Fruit fly (Drosophila melanogaster) whole organism, embryonic: ENCODE data around the gene Sec20.

ENCODE experiments used
- Ada2b ChIP-seq: fragments of 200-800 bp; sonication (Bioruptor generic); IDR thresholded peaks from 2 replicates; pipeline ENCODE4 v1.3.6; 2022; ENCODE audit warnings: missing biosample characterization, missing genetic modification characterization
- Atf6 ChIP-seq: fragments of 200-800 bp; sonication (Bioruptor generic); IDR thresholded peaks from 2 replicates; pipeline ENCODE4 v1.3.6; 2022; ENCODE audit warnings: missing biosample characterization, missing genetic modification characterization
- Awh ChIP-seq: fragments of 200-800 bp; sonication (Bioruptor generic); IDR thresholded peaks from 2 replicates; pipeline ENCODE4, ENCODE4 v1.3.6; 2022; ENCODE audit warnings: missing biosample characterization, missing genetic modification characterization
- CG10565 ChIP-seq: fragments of 200-800 bp; sonication (Bioruptor generic); optimal IDR thresholded peaks from 3 replicates; lab custom pipeline; 2016; ENCODE audit warnings: missing biosample characterization, mild to moderate bottlenecking, missing genetic modification characterization
- CG12391 ChIP-seq: fragments of 200-800 bp; sonication (Bioruptor generic); optimal IDR thresholded peaks from 3 replicates; lab custom pipeline; 2018; ENCODE audit warnings: missing biosample characterization, mild to moderate bottlenecking, missing genetic modification characterization, moderate library complexity
- CG15073 ChIP-seq: fragments of 200-800 bp; sonication (Bioruptor generic); optimal IDR thresholded peaks from 2 replicates; lab custom pipeline; 2016; ENCODE audit warnings: missing biosample characterization, missing genetic modification characterization
- CG18476 ChIP-seq: fragments of 200-800 bp; sonication (Bioruptor generic); optimal IDR thresholded peaks from 2 replicates; lab custom pipeline; 2016; ENCODE audit warnings: missing biosample characterization, mild to moderate bottlenecking, missing genetic modification characterization
- CG5245 ChIP-seq: fragments of 200-800 bp; sonication (Bioruptor generic); optimal IDR thresholded peaks from 3 replicates; lab custom pipeline; 2016; ENCODE audit warnings: missing biosample characterization, missing genetic modification characterization
- CG6272 ChIP-seq: fragments of 200-800 bp; sonication (Bioruptor generic); IDR thresholded peaks from 2 replicates; pipeline ENCODE4 v1.3.6; 2022; ENCODE audit warnings: missing biosample characterization, missing genetic modification characterization
- CG7745 ChIP-seq: fragments of 200-800 bp; sonication (Bioruptor generic); optimal IDR thresholded peaks from 2 replicates; lab custom pipeline; 2018; ENCODE audit warnings: missing biosample characterization, mild to moderate bottlenecking, missing genetic modification characterization, moderate library complexity
- CG7987 ChIP-seq: fragments of 200-800 bp; sonication (Bioruptor generic); optimal IDR thresholded peaks from 2 replicates; lab custom pipeline; 2018; ENCODE audit warnings: missing biosample characterization, mild to moderate bottlenecking, missing genetic modification characterization, moderate library complexity
- CG8290 ChIP-seq, 3 experiments: fragments of 200-800 bp; sonication (Bioruptor generic); optimal IDR thresholded peaks; 2 replicates each; lab custom pipeline; 2016 to 2019; ENCODE audit warnings: missing biosample characterization in 3 of 3, missing genetic modification characterization in 3 of 3, mild to moderate bottlenecking in 2 of 3, moderate library complexity in 1 of 3
- CG8388 ChIP-seq: fragments of 200-800 bp; sonication (Bioruptor generic); optimal IDR thresholded peaks from 2 replicates; lab custom pipeline; 2019; ENCODE audit warnings: missing biosample characterization, mild to moderate bottlenecking, missing genetic modification characterization, moderate library complexity
- CkIIα-i1 ChIP-seq: fragments of 200-800 bp; sonication (Bioruptor generic); IDR thresholded peaks from 2 replicates; pipeline ENCODE4 v1.3.6; 2022; ENCODE audit warnings: missing biosample characterization, missing genetic modification characterization
- Dip2 ChIP-seq: fragments of 200-800 bp; sonication (Bioruptor generic); IDR thresholded peaks from 2 replicates; pipeline ENCODE4 v1.3.6; 2022; ENCODE audit warnings: missing biosample characterization, missing genetic modification characterization
- E2f2 ChIP-seq: fragments of 200-800 bp; sonication (Bioruptor generic); IDR thresholded peaks from 2 replicates; pipeline ENCODE4 v1.3.6; 2022; ENCODE audit warnings: missing biosample characterization, missing genetic modification characterization
- Hr3 ChIP-seq: fragments of 200-800 bp; sonication (Bioruptor generic); optimal IDR thresholded peaks from 3 replicates; lab custom pipeline; 2016; ENCODE audit warnings: missing biosample characterization, missing genetic modification characterization
- Hr78 ChIP-seq, 2 experiments: fragments of 200-800 bp in 1 of 2; fragments of >200 bp in 1 of 2; sonication (Bioruptor generic) in 1 of 2; optimal IDR thresholded peaks; 2 replicates each; lab custom pipeline; 2017 to 2019; ENCODE audit warnings: missing biosample characterization in 2 of 2, missing genetic modification characterization in 2 of 2, mild to moderate bottlenecking in 1 of 2, moderate library complexity in 1 of 2
- Hsf ChIP-seq: fragments of 200-800 bp; sonication (Bioruptor generic); optimal IDR thresholded peaks from 3 replicates; lab custom pipeline; 2016; ENCODE audit warnings: missing biosample characterization, missing genetic modification characterization
- Lpt ChIP-seq: fragments of >200 bp; optimal IDR thresholded peaks from 2 replicates; lab custom pipeline; 2018; ENCODE audit warnings: missing biosample characterization, missing genetic modification characterization
- MBD-R2 ChIP-seq: fragments of 200-800 bp; sonication (Bioruptor generic); IDR thresholded peaks from 2 replicates; pipeline ENCODE4 v1.3.6; 2022; ENCODE audit warnings: missing biosample characterization, missing genetic modification characterization
- MESR4 ChIP-seq: fragments of 200-800 bp; sonication (Bioruptor generic); optimal IDR thresholded peaks from 2 replicates; lab custom pipeline; 2018; ENCODE audit warnings: missing biosample characterization, mild to moderate bottlenecking, missing genetic modification characterization, moderate library complexity
- NC2α ChIP-seq: fragments of 200-800 bp; sonication (Bioruptor generic); optimal IDR thresholded peaks from 2 replicates; lab custom pipeline; 2016; ENCODE audit warnings: missing biosample characterization, missing genetic modification characterization
- Sox100B ChIP-seq: fragments of 200-800 bp; sonication (Bioruptor generic); optimal IDR thresholded peaks from 3 replicates; lab custom pipeline; 2018; ENCODE audit warnings: missing biosample characterization, mild to moderate bottlenecking, missing genetic modification characterization
- Tbp ChIP-seq: fragments of >200 bp; optimal IDR thresholded peaks from 2 replicates; lab custom pipeline; 2018; ENCODE audit warnings: missing biosample characterization, missing genetic modification characterization
- abd-A ChIP-seq: fragments of 200-800 bp; sonication (Bioruptor generic); optimal IDR thresholded peaks from 3 replicates; lab custom pipeline; 2019; ENCODE audit warnings: missing biosample characterization, mild to moderate bottlenecking, missing genetic modification characterization, moderate library complexity
- al ChIP-seq: fragments of 200-800 bp; sonication (Bioruptor generic); IDR thresholded peaks from 2 replicates; pipeline ENCODE4 v1.3.6; 2022; ENCODE audit warnings: missing biosample characterization, missing genetic modification characterization
- ase ChIP-seq: fragments of 200-800 bp; sonication (Bioruptor generic); IDR thresholded peaks from 3 replicates; pipeline ENCODE4 v1.3.6; 2022; ENCODE audit warnings: missing biosample characterization, missing genetic modification characterization
- ato ChIP-seq: fragments of 200-800 bp; sonication (Bioruptor generic); IDR thresholded peaks from 2 replicates; pipeline ENCODE4 v1.3.6; 2022; ENCODE audit warnings: missing biosample characterization, missing genetic modification characterization; ENCODE audit not compliant: partially characterized antibody
- bsh ChIP-seq, 2 experiments: fragments of 200-800 bp; sonication (Bioruptor generic); optimal IDR thresholded peaks; 2 replicates each; lab custom pipeline; 2017 to 2018; ENCODE audit warnings: mild to moderate bottlenecking in 2 of 2, missing biosample characterization in 2 of 2, missing genetic modification characterization in 2 of 2, moderate library complexity in 1 of 2
- cwo ChIP-seq: fragments of 200-800 bp; sonication (Bioruptor generic); optimal IDR thresholded peaks from 3 replicates; lab custom pipeline; 2017; ENCODE audit warnings: missing biosample characterization, missing genetic modification characterization, mild to moderate bottlenecking, moderate library complexity, missing genetic modification reagents
- dysf ChIP-seq: fragments of 200-800 bp; sonication (Bioruptor generic); IDR thresholded peaks from 3 replicates; pipeline ENCODE4 v1.3.6; 2022; ENCODE audit warnings: missing biosample characterization, missing genetic modification characterization
- gcm2 ChIP-seq: fragments of 200-800 bp; sonication (Bioruptor generic); optimal IDR thresholded peaks from 2 replicates; lab custom pipeline; 2016; ENCODE audit warnings: missing biosample characterization, missing genetic modification characterization
- grau ChIP-seq: fragments of 200-800 bp; optimal IDR thresholded peaks from 3 replicates; lab custom pipeline; 2019; ENCODE audit warnings: missing biosample characterization, mild to moderate bottlenecking, missing genetic modification characterization, moderate library complexity
- hb ChIP-seq: fragments of 200-800 bp; sonication (Bioruptor generic); IDR thresholded peaks from 3 replicates; pipeline ENCODE4 v1.3.6; 2022; ENCODE audit warnings: missing biosample characterization, missing genetic modification characterization; ENCODE audit not compliant: partially characterized antibody
- kni ChIP-seq: fragments of 200-800 bp; sonication (Bioruptor generic); optimal IDR thresholded peaks from 3 replicates; lab custom pipeline; 2017; ENCODE audit warnings: mild to moderate bottlenecking, missing biosample characterization, missing genetic modification reagents, missing genetic modification characterization
- pfk ChIP-seq: fragments of 200-800 bp; sonication (Bioruptor generic); optimal IDR thresholded peaks from 2 replicates; lab custom pipeline; 2018; ENCODE audit warnings: missing biosample characterization, mild to moderate bottlenecking, missing genetic modification characterization, moderate library complexity
- pita ChIP-seq: fragments of 200-800 bp; sonication (Bioruptor generic); optimal IDR thresholded peaks from 2 replicates; lab custom pipeline; 2017; ENCODE audit warnings: missing biosample characterization, mild to moderate bottlenecking, missing genetic modification characterization
- pnt ChIP-seq: fragments of 200-800 bp; sonication (Bioruptor generic); optimal IDR thresholded peaks from 3 replicates; lab custom pipeline; 2016; ENCODE audit warnings: missing biosample characterization, missing genetic modification characterization
- prd ChIP-seq, 3 experiments: fragments of >200 bp in 2 of 3; fragments of 200-800 bp in 1 of 3; sonication (Bioruptor generic) in 1 of 3; optimal IDR thresholded peaks in 2 of 3; IDR thresholded peaks in 1 of 3; 2 replicates in 2 of 3; 3 replicates in 1 of 3; pipeline versions ENCODE4 v1.3.6 to Lab custom; 2017 to 2022; ENCODE audit warnings: missing biosample characterization in 1 of 3, missing genetic modification characterization in 1 of 3
- repo ChIP-seq: fragments of 200-800 bp; sonication (Bioruptor generic); optimal IDR thresholded peaks from 2 replicates; lab custom pipeline; 2016; ENCODE audit warnings: missing biosample characterization, missing genetic modification characterization
- sisA ChIP-seq: fragments of 200-800 bp; sonication (Bioruptor generic); IDR thresholded peaks from 2 replicates; pipeline ENCODE4 v1.3.6; 2022; ENCODE audit warnings: missing biosample characterization, missing genetic modification characterization
- stc ChIP-seq: fragments of 200-800 bp; sonication (Bioruptor generic); IDR thresholded peaks from 2 replicates; pipeline ENCODE4 v1.3.6; 2022; ENCODE audit warnings: missing biosample characterization, missing genetic modification characterization
- tio ChIP-seq: fragments of 200-800 bp; sonication (Bioruptor generic); optimal IDR thresholded peaks from 2 replicates; lab custom pipeline; 2017; ENCODE audit warnings: missing biosample characterization, missing genetic modification characterization, inconsistent platforms
- tx ChIP-seq: fragments of 200-800 bp; sonication (Bioruptor generic); optimal IDR thresholded peaks from 2 replicates; lab custom pipeline; 2016; ENCODE audit warnings: missing biosample characterization, missing genetic modification characterization
- unc-4 ChIP-seq: fragments of 200-800 bp; sonication (Bioruptor generic); IDR thresholded peaks from 2 replicates; pipeline ENCODE4 v1.3.6; 2022; ENCODE audit warnings: missing biosample characterization, missing genetic modification characterization; ENCODE audit not compliant: partially characterized antibody
- zen ChIP-seq: fragments of 200-800 bp; sonication (Bioruptor generic); optimal IDR thresholded peaks from 3 replicates; lab custom pipeline; 2018; ENCODE audit warnings: missing biosample characterization, mild to moderate bottlenecking, missing genetic modification characterization, moderate library complexity

Gene Sec20

dm6 chr3R:5778731-5779593 lies 45.4 kb downstream of the Sec20 start, which contains the start of gene jagn (continued):
- TF ChIP-seq CG8388 (GFP tag; lab: Kevin White, UChicago) (peak; percentile 6), Lpt (GFP tag; lab: Kevin White, UChicago) (no peak), CG5245 (GFP tag; lab: Kevin White, UChicago) (peak; percentile 12), unc-4 (GFP tag; lab: Robert Waterston, UW) (peak; percentile 98), CG7987 (GFP tag; lab: Kevin White, UChicago) (peak; percentile 78), Atf6 (peak; percentile 47; the same call in 1 of the 2 replicates), pnt (GFP tag; lab: Kevin White, UChicago) (no peak), zen (peak; percentile 42), pita (peak; percentile 95), NC2α (GFP tag; lab: Kevin White, UChicago) (no peak), CG18476 (GFP tag; lab: Kevin White, UChicago) (peak; percentile 23), al (GFP tag; lab: Robert Waterston, UW) (peak; percentile 61), tx (GFP tag; lab: Kevin White, UChicago) (peak; percentile 48), pfk (GFP tag; lab: Kevin White, UChicago) (no peak), Ada2b (GFP tag; lab: Robert Waterston, UW) (peak; percentile 50; the same call in 1 of the 2 replicates), sisA (GFP tag; lab: Robert Waterston, UW) (peak; percentile 62), MESR4 (GFP tag; lab: Kevin White, UChicago) (peak; percentile 93), Hsf (GFP tag; lab: Kevin White, UChicago) (peak; percentile 67), bsh (GFP tag; optimal IDR thresholded peaks at IDR 0.05; lab: Kevin White, UChicago) (peak in 1 of 2 experiments; percentile 37), Dip2 (GFP tag; lab: Robert Waterston, UW) (no peak), stc (GFP tag; lab: Robert Waterston, UW) (peak; percentile 40; the same call in 1 of the 2 replicates), Hr78 (GFP tag; optimal IDR thresholded peaks at IDR 0.05; lab: Kevin White, UChicago) (no peak), CkIIα-i1 (GFP tag; lab: Robert Waterston, UW) (no peak), grau (tag; lab: Kevin White, UChicago) (peak; percentile 55), Sox100B (no peak), CG12391 (peak; percentile 68), dysf (peak; percentile 63; the same call in 2 of the 3 replicates), repo (GFP tag; lab: Kevin White, UChicago) (peak; percentile 36), gcm2 (GFP tag; lab: Kevin White, UChicago) (peak; percentile 4), Tbp (GFP tag; lab: Kevin White, UChicago) (no peak), Awh (0 out of 2 replicates have a peak, but pooled peaks have one; percentile 29), CG6272 (GFP tag; lab: Robert Waterston, UW) (peak; percentile 79), CG10565 (GFP tag; lab: Kevin White, UChicago) (no peak), hb (GFP tag; lab: Robert Waterston, UW) (peak; percentile 100), Hr3 (GFP tag; lab: Kevin White, UChicago) (peak; percentile 45), ase (GFP tag; lab: Robert Waterston, UW) (no peak), E2f2 (peak; percentile 44; the same call in 1 of the 2 replicates), CG15073 (GFP tag; lab: Kevin White, UChicago) (no peak), prd (optimal IDR thresholded peaks at IDR 0.05; lab: Kevin White, UChicago) (no peak), prd (GFP tag; IDR thresholded peaks at IDR 0.05; lab: Robert Waterston, UW) (peak; percentile 53; the same call in 1 of the 3 replicates), tio (no peak), CG8290 (GFP tag; optimal IDR thresholded peaks at IDR 0.05; lab: Kevin White, UChicago) (peak; percentile 53), CG8290 (tag; optimal IDR thresholded peaks at IDR 0.05; lab: Kevin White, UChicago) (peak in 1 of 2 experiments; percentile 75), cwo (no peak), abd-A (tag; lab: Kevin White, UChicago) (peak; percentile 81), ato (GFP tag; lab: Robert Waterston, UW) (peak; percentile 99), MBD-R2 (GFP tag; lab: Robert Waterston, UW) (peak; percentile 80), kni (peak; percentile 77), CG7745 (no peak)
